Worm (Caenorhabditis elegans) whole organism, midembryonic: Measurements from ENCODE around the gene pyt-1.

Experiments used
- cog-1 ChIP-seq: sonication (generic microtip); optimal IDR thresholded peaks from 2 replicates; lab custom pipeline; 2016; ENCODE audit warnings: missing genetic modification characterization, missing compliant biosample characterization
- flt-1 ChIP-seq: fragments of 200-800 bp; sonication (Bioruptor generic); IDR thresholded peaks from 2 replicates; pipeline ENCODE4 v1.3.6; 2022; ENCODE audit warnings: missing genetic modification characterization, missing compliant biosample characterization
- klf-2 ChIP-seq: fragments of 200-800 bp; sonication (Bioruptor generic); conservative IDR thresholded peaks from 2 replicates; pipeline ENCODE4 v1.3.6; 2022; ENCODE audit warnings: missing genetic modification reagents, missing genetic modification characterization, missing compliant biosample characterization
- med-1 ChIP-seq: sonication (generic microtip); optimal IDR thresholded peaks from 2 replicates; lab custom pipeline; 2017; ENCODE audit warnings: missing genetic modification characterization, mild to moderate bottlenecking, missing compliant biosample characterization, antibody characterized with exemption, missing genetic modification reagents; ENCODE audit not compliant: insufficient read depth
- ref-1 ChIP-seq: fragments of 200-800 bp; sonication (Bioruptor generic); conservative IDR thresholded peaks from 2 replicates; pipeline ENCODE4 v1.3.6; 2022; ENCODE audit warnings: missing genetic modification reagents, missing genetic modification characterization, missing compliant biosample characterization
- tab-1 ChIP-seq: fragments of 200-800 bp; sonication (Bioruptor generic); IDR thresholded peaks from 2 replicates; pipeline ENCODE4 v1.3.6; 2022; ENCODE audit warnings: missing genetic modification characterization, missing compliant biosample characterization
- ztf-23 ChIP-seq: fragments of 200-800 bp; sonication (Bioruptor generic); IDR thresholded peaks from 2 replicates; pipeline ENCODE4 v1.3.6; 2022; ENCODE audit warnings: missing genetic modification reagents, missing genetic modification characterization, missing compliant biosample characterization
- ztf-29 ChIP-seq: fragments of 200-800 bp; sonication (Bioruptor generic); IDR thresholded peaks from 2 replicates; pipeline ENCODE4 v1.3.6; 2022; ENCODE audit warnings: missing genetic modification reagents, missing genetic modification characterization, missing compliant biosample characterization

DNA sequence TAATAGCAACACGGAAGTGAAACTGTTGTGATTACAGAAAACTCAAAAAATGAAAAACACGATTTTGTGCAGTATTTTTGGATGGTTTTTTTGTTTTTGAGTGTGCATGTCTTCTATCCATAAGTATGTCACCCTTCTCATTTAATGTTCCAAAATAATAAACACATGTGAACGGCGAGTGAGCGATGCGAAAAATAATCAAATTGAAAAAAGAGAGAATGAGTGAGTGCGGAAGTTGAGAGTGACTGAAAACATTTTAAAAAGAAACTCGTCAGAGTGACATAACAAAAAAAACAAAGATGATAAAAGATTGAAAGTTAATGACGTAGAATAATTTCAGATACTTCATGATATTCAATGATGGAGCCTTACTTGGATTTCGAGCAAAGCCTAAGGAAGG lies 20.4 kb upstream of the pyt-1 start:
- TF ChIP-seq cog-1 (tag; lab: Kevin White, UChicago) (no peak), ref-1 (GFP tag; lab: Robert Waterston, UW) (no peak), med-1 (GFP tag; lab: Kevin White, UChicago) (no peak), ztf-29 (GFP tag; lab: Robert Waterston, UW) (no peak), klf-2 (no peak), ztf-23 (GFP tag; lab: Robert Waterston, UW) (no peak), tab-1 (GFP tag; lab: Robert Waterston, UW) (no peak), flt-1 (GFP tag; lab: Robert Waterston, UW) (no peak)
